Fruit fly (Drosophila melanogaster): ENCODE data around the gene CG4042.

Gene CG4042

dm6 chr3L:20747299-20747925 is 23.9 kb downstream of the CG4042 start (continued):
- no peak for TF ChIP-seq CG11695 (GFP tag; IDR thresholded peaks at IDR 0.05)
- peak; percentile 40 for TF ChIP-seq lilli (GFP tag; optimal IDR thresholded peaks at IDR 0.05)
- no peak for TF ChIP-seq Trl (optimal IDR thresholded peaks at IDR 0.05)
- TF ChIP-seq Trl (GFP tag; optimal IDR thresholded peaks at IDR 0.05): peak; percentile 21
- TF ChIP-seq bcd (GFP tag; optimal IDR thresholded peaks at IDR 0.05): peak; percentile 19
- TF ChIP-seq CG2120 (GFP tag; optimal IDR thresholded peaks at IDR 0.05): peak; percentile 61
- TF ChIP-seq Aef1 (GFP tag; IDR thresholded peaks at IDR 0.05): no peak
- TF ChIP-seq dysf (GFP tag; IDR thresholded peaks at IDR 0.05): 0 out of 3 replicates have a peak, but pooled peaks have one; percentile 35
- peak; percentile 12 for TF ChIP-seq CG2712 (tag; optimal IDR thresholded peaks at IDR 0.05)
- TF ChIP-seq Sox100B (GFP tag; optimal IDR thresholded peaks at IDR 0.05): peak; percentile 12
- TF ChIP-seq CG13123 (GFP tag; optimal IDR thresholded peaks at IDR 0.05): no peak
- TF ChIP-seq gem (tag; optimal IDR thresholded peaks at IDR 0.05): peak; percentile 50
- TF ChIP-seq CG4617 (GFP tag; optimal IDR thresholded peaks at IDR 0.05; ENCODE audit: borderline replicate concordance): no peak
- peak; percentile 9 for TF ChIP-seq ind (GFP tag; optimal IDR thresholded peaks at IDR 0.05)
- peak; percentile 58 for TF ChIP-seq CG11504 (tag; optimal IDR thresholded peaks at IDR 0.05)
- peak; percentile 33 for TF ChIP-seq Hsf (GFP tag; optimal IDR thresholded peaks at IDR 0.05)
- no peak for TF ChIP-seq ac (GFP tag; optimal IDR thresholded peaks at IDR 0.05)

- TF ChIP-seq dmrt99B (tag; optimal IDR thresholded peaks at IDR 0.05): peak; percentile 16
- no peak for TF ChIP-seq sens-2 (GFP tag; IDR thresholded peaks at IDR 0.05)
- TF ChIP-seq CG10565 (GFP tag; optimal IDR thresholded peaks at IDR 0.05): no peak
- no peak for TF ChIP-seq Dek (tag; optimal IDR thresholded peaks at IDR 0.05)
- TF ChIP-seq sob (GFP tag; IDR thresholded peaks at IDR 0.05): no peak
- no peak for TF ChIP-seq CG16815 (GFP tag; optimal IDR thresholded peaks at IDR 0.05)
- TF ChIP-seq dmrt11E (tag; optimal IDR thresholded peaks at IDR 0.05): no peak
- no peak for TF ChIP-seq nom (GFP tag; optimal IDR thresholded peaks at IDR 0.05)
- no peak for TF ChIP-seq CG14050 (GFP tag; IDR thresholded peaks at IDR 0.05)
- no peak for TF ChIP-seq CG9797 (GFP tag; optimal IDR thresholded peaks at IDR 0.05)
- no peak for TF ChIP-seq sna (GFP tag; IDR thresholded peaks at IDR 0.05; ENCODE audit: partially characterized antibody)
- TF ChIP-seq MESR4 (GFP tag; optimal IDR thresholded peaks at IDR 0.05): no peak
- no peak for TF ChIP-seq CG11696 (GFP tag; IDR thresholded peaks at IDR 0.05)
- TF ChIP-seq CG2678 (tag; optimal IDR thresholded peaks at IDR 0.05): peak; percentile 0
- TF ChIP-seq CG16813 (GFP tag; IDR thresholded peaks at IDR 0.05; ENCODE audit: partially characterized antibody): no peak
- TF ChIP-seq CG16863 (GFP tag; optimal IDR thresholded peaks at IDR 0.05): no peak
- TF ChIP-seq kni (GFP tag; optimal IDR thresholded peaks at IDR 0.05): no peak
- no peak for TF ChIP-seq CG6175 (GFP tag; IDR thresholded peaks at IDR 0.05)
- TF ChIP-seq gem (tag; optimal IDR thresholded peaks at IDR 0.05): peak; percentile 25
- TF ChIP-seq sisA (GFP tag; IDR thresholded peaks at IDR 0.05): no peak
- TF ChIP-seq CG7839 (tag; optimal IDR thresholded peaks at IDR 0.05): peak; percentile 9
- no peak for TF ChIP-seq Ravus (GFP tag; IDR thresholded peaks at IDR 0.05)
- TF ChIP-seq Ets65A (GFP tag): peak; percentile 70
- TF ChIP-seq tll (GFP tag; optimal IDR thresholded peaks at IDR 0.05): no peak
- TF ChIP-seq ind (GFP tag; optimal IDR thresholded peaks at IDR 0.05): no peak
- TF ChIP-seq CG2116 (GFP tag; optimal IDR thresholded peaks at IDR 0.05): no peak
- TF ChIP-seq CG31388 (GFP tag; optimal IDR thresholded peaks at IDR 0.05): no peak
These were observed 31.9 kb downstream of the CG4042 start, which contains the start of gene Gr77a for dm6 chr3L:20739414-20739813. Gene Gr77a (minus strand): TSS chr3L:20739430.

Data from whole organism, embryonic.